Worm (Caenorhabditis elegans): ENCODE data around the gene dgk-1.

DNA sequence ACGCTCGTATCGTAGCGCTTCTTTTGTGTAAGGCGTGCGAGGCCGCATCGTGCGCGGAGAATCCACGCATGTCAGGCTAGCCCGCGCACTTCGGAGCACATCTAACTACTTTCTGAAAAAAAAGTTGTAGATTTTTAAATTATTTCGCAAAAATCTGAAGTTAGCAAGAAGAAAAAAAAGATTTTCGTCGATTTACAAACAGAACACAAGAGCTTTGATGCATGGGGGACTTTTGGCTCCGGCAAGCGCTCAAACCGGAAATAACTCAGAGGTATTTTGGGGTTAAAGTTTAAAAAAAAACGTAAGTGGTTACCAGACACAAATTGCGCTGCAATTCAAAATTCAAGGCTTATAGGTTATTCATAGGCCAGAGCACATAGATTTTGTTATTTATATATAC, 26.2 kb upstream of the dgk-1 start, which contains the start of the genes F55A4.13 and nlf-1:
- no peak for TF ChIP-seq cnd-1 (tag; optimal IDR thresholded peaks at IDR 0.05)
- no peak for TF ChIP-seq ztf-11 (tag; optimal IDR thresholded peaks at IDR 0.05)
- no peak for TF ChIP-seq mab-5 (tag; optimal IDR thresholded peaks at IDR 0.05)
